Fruit fly (Drosophila melanogaster): ENCODE results near the gene Trm7-34.

DNA sequence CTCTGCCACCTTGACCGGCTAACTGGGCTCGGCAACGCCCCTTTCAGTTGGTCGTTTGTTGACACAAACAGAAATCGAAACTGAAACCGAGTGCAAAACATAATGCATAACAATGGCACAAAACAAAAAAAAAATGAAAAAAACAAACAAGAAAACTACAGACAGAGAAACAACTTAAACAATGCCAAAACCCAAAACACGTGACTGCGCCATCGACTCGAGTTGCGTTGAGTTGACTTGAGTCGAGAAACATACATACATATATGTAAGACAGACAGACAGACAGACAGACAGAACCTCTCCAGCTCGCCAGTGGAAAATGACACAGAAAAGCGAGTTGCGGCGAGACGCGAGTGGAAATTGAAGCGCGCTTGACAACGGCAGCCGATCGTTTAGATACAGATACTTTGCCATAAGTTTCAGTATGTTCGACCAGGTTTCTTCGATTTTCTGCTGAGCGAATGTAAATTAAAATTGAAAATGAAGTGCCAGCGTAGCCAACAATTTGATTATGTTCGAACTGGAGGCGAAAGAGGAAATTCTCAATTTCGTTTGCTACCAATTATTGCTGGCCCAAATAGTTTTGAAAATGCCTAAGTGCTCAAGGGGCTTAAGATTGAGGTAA is 36.0 kb upstream of the Trm7-34 start:
- TF ChIP-seq CG5204 (GFP tag; optimal IDR thresholded peaks at IDR 0.05) (no peak), CG12768 (GFP tag; optimal IDR thresholded peaks at IDR 0.05) (no peak), CG7045 (GFP tag; optimal IDR thresholded peaks at IDR 0.05) (no peak), CG1620 (GFP tag; optimal IDR thresholded peaks at IDR 0.05) (no peak), Clk (GFP tag; optimal IDR thresholded peaks at IDR 0.05) (no peak), CG33017 (tag; optimal IDR thresholded peaks at IDR 0.05) (no peak), CG14711 (tag; optimal IDR thresholded peaks at IDR 0.05) (no peak), toe (GFP tag; optimal IDR thresholded peaks at IDR 0.05) (no peak), kay (GFP tag; ENCODE audit: borderline replicate concordance) (no peak), tj (GFP tag; optimal IDR thresholded peaks at IDR 0.05) (peak; percentile 91), Mnt (GFP tag; optimal IDR thresholded peaks at IDR 0.05) (no peak), CG7101 (tag; optimal IDR thresholded peaks at IDR 0.05) (no peak), cic (GFP tag; optimal IDR thresholded peaks at IDR 0.05) (no peak)
